Worm (Caenorhabditis elegans): Measurements from ENCODE around the gene C25H3.10.
A peak's percentile ranks its signal among the peaks of the same experiment; 100 is the strongest.

Gene C25H3.10

DNA sequence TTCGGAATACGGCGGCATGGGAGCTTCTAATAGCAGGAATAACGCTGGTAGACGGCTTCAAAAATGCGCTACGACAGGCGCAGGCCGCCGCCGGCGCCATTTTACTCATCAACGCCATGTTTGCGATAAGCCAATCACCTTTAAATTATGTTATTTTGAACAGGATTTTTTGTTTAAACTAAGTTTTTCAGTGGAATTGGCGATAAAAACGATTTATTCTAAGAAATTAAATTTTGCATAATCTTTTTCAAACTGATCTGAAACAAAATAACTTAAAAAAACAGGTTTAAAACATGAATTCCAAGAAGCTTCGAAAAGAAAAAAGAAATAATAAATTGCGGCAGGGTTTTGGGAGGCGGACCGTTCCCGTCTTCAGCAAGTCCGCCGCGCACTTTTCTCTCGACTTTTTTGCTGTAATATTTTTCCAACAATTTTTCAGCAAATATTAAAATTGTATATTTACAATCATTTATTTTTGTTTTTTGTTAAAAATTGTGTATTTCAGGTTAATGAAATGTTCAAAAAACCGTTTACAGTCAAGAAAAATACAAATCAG lies 7.5 kb downstream of the C25H3.10 start, which contains the start of the genes ndub-5 and eif-2D:
TSS of gene ndub-5 (minus strand) at position 138 of the 556 bp plus-strand sequence.
TSS of gene eif-2D (plus strand) at position 506 of the 556 bp plus-strand sequence.
- TF ChIP-seq lsy-2 (tag; optimal IDR thresholded peaks at IDR 0.05) (peak; percentile 2), tbx-8 (GFP tag; optimal IDR thresholded peaks at IDR 0.05) (no peak), lin-13 (tag; optimal IDR thresholded peaks at IDR 0.05) (no peak), mep-1 (tag; optimal IDR thresholded peaks at IDR 0.05) (peak; percentile 37), sem-2 (GFP tag; optimal IDR thresholded peaks at IDR 0.05) (no peak), cnd-1 (tag; optimal IDR thresholded peaks at IDR 0.05) (no peak), nhr-237 (tag; optimal IDR thresholded peaks at IDR 0.05) (no peak), sptf-1 (tag; optimal IDR thresholded peaks at IDR 0.05) (no peak), pha-4 (tag; optimal IDR thresholded peaks at IDR 0.05) (no peak), drap-1 (GFP tag; optimal IDR thresholded peaks at IDR 0.05) (no peak), ceh-83 (GFP tag; optimal IDR thresholded peaks at IDR 0.05) (no peak)

DNA sequence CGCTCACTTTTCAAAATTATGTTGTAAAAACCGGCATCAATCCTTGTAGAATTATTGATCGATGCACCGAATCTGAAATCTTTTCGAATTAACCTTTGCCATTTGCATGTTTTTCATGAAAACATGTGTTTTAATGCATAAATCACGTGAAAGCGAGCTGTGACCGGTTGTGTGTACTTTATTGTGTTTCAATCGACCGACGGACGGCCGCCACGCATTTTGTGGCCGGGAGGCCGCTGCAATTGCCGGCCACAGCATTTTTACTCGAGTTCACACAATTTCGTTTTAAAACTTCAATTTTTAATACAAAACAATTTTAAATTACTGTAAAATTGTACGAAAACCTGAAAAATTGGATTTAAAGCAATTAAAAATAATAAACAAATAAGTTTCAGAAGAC lies 9.8 kb downstream of the C25H3.10 start, which contains the start of gene C25H3.11:
TSS of gene C25H3.11 (minus strand) at position 82 of the 400 bp plus-strand sequence.
- no peak for TF ChIP-seq mls-2 (tag; optimal IDR thresholded peaks at IDR 0.05)
- TF ChIP-seq drap-1 (GFP tag; optimal IDR thresholded peaks at IDR 0.05) = no peak
- TF ChIP-seq ham-2 (GFP tag; optimal IDR thresholded peaks at IDR 0.05) = no peak
- TF ChIP-seq cnd-1 (tag; optimal IDR thresholded peaks at IDR 0.05) = no peak
- TF ChIP-seq unc-39 (tag; optimal IDR thresholded peaks at IDR 0.05) = no peak
- no peak for TF ChIP-seq blmp-1 (tag; optimal IDR thresholded peaks at IDR 0.05)
- TF ChIP-seq mep-1 (tag; optimal IDR thresholded peaks at IDR 0.05) = peak; percentile 6
- TF ChIP-seq elt-3 (tag; optimal IDR thresholded peaks at IDR 0.05) = no peak
- no peak for TF ChIP-seq elt-1 (tag; optimal IDR thresholded peaks at IDR 0.05; ENCODE audit: borderline replicate concordance, insufficient read depth)
- peak; percentile 8 for TF ChIP-seq M03D4.4 (tag; optimal IDR thresholded peaks at IDR 0.05)
- TF ChIP-seq pha-4 (tag; optimal IDR thresholded peaks at IDR 0.05) = no peak
- no peak for TF ChIP-seq nhr-237 (tag; optimal IDR thresholded peaks at IDR 0.05)
- peak; percentile 12 for TF ChIP-seq nhr-2 (tag; optimal IDR thresholded peaks at IDR 0.05)
- TF ChIP-seq flh-1 (GFP tag; optimal IDR thresholded peaks at IDR 0.05) = no peak

DNA sequence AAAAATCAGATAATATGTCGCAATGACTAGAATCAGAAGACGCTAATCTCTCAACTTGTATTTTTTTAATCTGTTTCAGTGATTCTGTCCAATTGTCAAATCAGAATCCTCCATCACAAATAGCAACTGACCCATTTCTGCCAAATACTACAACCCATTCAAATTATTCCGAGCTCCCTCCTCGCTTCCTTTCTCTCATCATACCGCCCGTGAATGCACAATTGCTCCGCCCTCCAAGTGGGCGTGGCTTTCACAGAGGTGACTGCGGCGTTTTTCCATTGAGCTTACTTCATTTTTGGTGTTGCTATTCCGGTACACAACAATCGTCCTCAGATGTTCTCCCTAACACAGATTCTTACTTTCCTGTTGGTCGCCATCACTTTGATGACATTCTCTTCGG lies 18.1 kb downstream of the C25H3.10 start, which contains the start of gene flp-27:
TSS of gene flp-27 (plus strand) at position 301 of the 400 bp plus-strand sequence.
- TF ChIP-seq pha-4 (tag; optimal IDR thresholded peaks at IDR 0.05) (no peak), ham-2 (GFP tag; optimal IDR thresholded peaks at IDR 0.05) (no peak), flh-1 (GFP tag; optimal IDR thresholded peaks at IDR 0.05) (no peak), nhr-237 (tag; optimal IDR thresholded peaks at IDR 0.05) (no peak), snpc-4 (tag; optimal IDR thresholded peaks at IDR 0.05) (no peak), unc-62 (GFP tag; optimal IDR thresholded peaks at IDR 0.05) (no peak), unc-120 (tag; optimal IDR thresholded peaks at IDR 0.05; ENCODE audit: poor library complexity, severe bottlenecking) (no peak), lin-13 (tag; optimal IDR thresholded peaks at IDR 0.05) (no peak), hlh-1 (tag; optimal IDR thresholded peaks at IDR 0.05) (no peak), tbx-8 (GFP tag; optimal IDR thresholded peaks at IDR 0.05) (no peak), nhr-28 (tag; optimal IDR thresholded peaks at IDR 0.05) (no peak), sem-2 (GFP tag; optimal IDR thresholded peaks at IDR 0.05) (no peak), nhr-2 (tag; optimal IDR thresholded peaks at IDR 0.05) (no peak)

DNA sequence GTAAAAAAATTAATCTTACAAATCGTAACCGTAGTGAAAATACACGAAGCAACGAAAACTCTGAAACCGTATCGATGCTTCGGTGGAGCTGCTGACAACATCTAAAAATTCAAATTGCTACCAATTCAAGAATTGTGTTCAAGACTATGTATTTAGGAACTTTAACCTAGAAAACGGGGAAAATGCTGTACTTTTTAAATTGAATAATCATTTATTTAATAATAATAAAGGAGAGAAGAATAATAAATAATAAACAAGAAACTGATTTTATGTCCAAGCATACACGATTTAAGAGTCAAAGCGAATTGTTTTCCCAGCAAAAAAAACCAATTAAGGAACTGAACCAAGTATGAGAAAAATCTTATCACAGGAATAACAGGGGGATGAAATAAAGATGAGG lies 29.2 kb downstream of the C25H3.10 start, which contains the start of gene C25H3.17:
TSS of gene C25H3.17 (minus strand) at position 101 of the 400 bp plus-strand sequence.
- TF ChIP-seq nhr-28 (tag; optimal IDR thresholded peaks at IDR 0.05) (no peak), elt-3 (tag; optimal IDR thresholded peaks at IDR 0.05) (no peak)

DNA sequence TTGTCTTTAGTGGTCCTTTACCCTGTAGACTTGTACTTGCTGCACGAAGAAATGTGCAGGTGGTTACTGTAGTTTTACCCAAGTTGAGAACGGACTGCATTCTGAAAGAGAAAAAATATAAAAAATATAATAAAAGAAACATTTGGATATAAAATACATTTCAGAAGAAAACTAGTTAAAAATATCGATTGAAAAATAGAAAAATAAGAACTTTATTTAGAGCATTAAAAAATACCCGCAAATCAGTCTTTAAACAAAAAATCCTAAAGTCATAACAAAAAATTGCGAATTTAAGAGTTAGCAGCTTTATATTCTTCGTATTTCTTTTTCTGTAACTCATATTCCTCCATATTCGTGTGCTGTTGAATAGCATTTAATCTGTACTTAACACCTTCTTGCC lies 29.9 kb downstream of the C25H3.10 start, which contains the start of gene C25H3.7:
TSS of gene C25H3.7 (minus strand) at position 101 of the 400 bp plus-strand sequence.
- TF ChIP-seq elt-1 (tag; optimal IDR thresholded peaks at IDR 0.05; ENCODE audit: borderline replicate concordance, insufficient read depth) = no peak

DNA sequence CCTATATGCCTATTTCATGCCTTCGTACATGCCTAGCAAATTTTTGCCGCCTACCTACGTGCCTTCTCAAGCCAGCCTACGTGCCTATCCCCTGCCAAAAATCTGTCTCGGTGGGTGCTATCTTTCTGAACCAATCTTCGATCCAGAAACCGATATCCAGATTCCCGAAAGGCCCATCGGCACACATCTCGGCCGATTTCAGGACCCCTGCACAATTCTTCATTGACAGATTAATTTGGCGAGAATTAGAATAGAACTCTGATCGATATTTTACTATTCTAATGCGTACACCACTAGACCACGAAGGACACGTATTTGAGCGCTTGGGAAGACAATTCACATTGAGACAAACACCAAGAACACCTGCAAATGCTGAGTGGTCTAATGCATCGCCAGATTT lies 31.2 kb downstream of the C25H3.10 start:
- peak; percentile 52 for TF ChIP-seq elt-1 (tag; optimal IDR thresholded peaks at IDR 0.05; ENCODE audit: borderline replicate concordance, insufficient read depth)
- no peak for TF ChIP-seq lin-32 (GFP tag; optimal IDR thresholded peaks at IDR 0.05)
- TF ChIP-seq elt-3 (tag; optimal IDR thresholded peaks at IDR 0.05) = no peak
- TF ChIP-seq sem-2 (GFP tag; optimal IDR thresholded peaks at IDR 0.05) = peak; percentile 50
- no peak for TF ChIP-seq nhr-237 (tag; optimal IDR thresholded peaks at IDR 0.05)
- no peak for TF ChIP-seq bed-3 (GFP tag; optimal IDR thresholded peaks at IDR 0.05)
- TF ChIP-seq nhr-12 (tag; optimal IDR thresholded peaks at IDR 0.05) = no peak
- peak; percentile 70 for TF ChIP-seq ceh-39 (tag; optimal IDR thresholded peaks at IDR 0.05)
- TF ChIP-seq drap-1 (GFP tag; optimal IDR thresholded peaks at IDR 0.05) = peak; percentile 55
- TF ChIP-seq mls-2 (tag; optimal IDR thresholded peaks at IDR 0.05) = no peak
- TF ChIP-seq M03D4.4 (tag; optimal IDR thresholded peaks at IDR 0.05) = no peak
- TF ChIP-seq ztf-11 (tag; optimal IDR thresholded peaks at IDR 0.05) = no peak
- TF ChIP-seq mab-5 (tag; optimal IDR thresholded peaks at IDR 0.05) = no peak
- TF ChIP-seq lin-13 (tag; optimal IDR thresholded peaks at IDR 0.05) = no peak

All from whole organism, mixed stage, embryonic.